Worm (Caenorhabditis elegans): ENCODE measurements around the gene W07G1.1.

The W07G1.1 gene

ce11 chrII:13972199-13972598 is 32.8 kb upstream of the W07G1.1 start:
- TF ChIP-seq che-1 (tag; optimal IDR thresholded peaks at IDR 0.05) (no peak), sdc-2 (tag; optimal IDR thresholded peaks at IDR 0.05) (no peak), odd-2 (tag; optimal IDR thresholded peaks at IDR 0.05) (no peak), pha-2 (tag; optimal IDR thresholded peaks at IDR 0.05) (no peak), ama-1 (optimal IDR thresholded peaks at IDR 0.05) (no peak), C38D4.7 (GFP tag; optimal IDR thresholded peaks at IDR 0.05) (no peak), nhr-11 (tag; optimal IDR thresholded peaks at IDR 0.05) (no peak), dmd-4 (tag; optimal IDR thresholded peaks at IDR 0.05; ENCODE audit: borderline replicate concordance) (no peak), ceh-34 (tag; optimal IDR thresholded peaks at IDR 0.05) (no peak), tbx-2 (tag; optimal IDR thresholded peaks at IDR 0.05) (no peak), sox-2 (GFP tag; IDR thresholded peaks at IDR 0.05) (no peak), unc-86 (tag; optimal IDR thresholded peaks at IDR 0.05) (no peak)

ce11 chrII:13968979-13969378 is 29.5 kb upstream of the W07G1.1 start, which contains the start of gene sre-43:
sre-43 (minus strand) TSS chrII:13969079.
- TF ChIP-seq hlh-13 (GFP tag; optimal IDR thresholded peaks at IDR 0.05) (no peak), ref-2 (tag; optimal IDR thresholded peaks at IDR 0.05) (no peak), madf-2 (tag; optimal IDR thresholded peaks at IDR 0.05) (no peak), ceh-18 (tag; optimal IDR thresholded peaks at IDR 0.05) (no peak), pqm-1 (tag; optimal IDR thresholded peaks at IDR 0.05) (no peak), npax-4 (tag; optimal IDR thresholded peaks at IDR 0.05) (no peak), hlh-15 (tag; optimal IDR thresholded peaks at IDR 0.05) (no peak), tbx-2 (tag; optimal IDR thresholded peaks at IDR 0.05) (no peak), fax-1 (tag; optimal IDR thresholded peaks at IDR 0.05) (no peak), unc-55 (GFP tag; optimal IDR thresholded peaks at IDR 0.05) (no peak), pax-1 (tag; optimal IDR thresholded peaks at IDR 0.05) (no peak), pag-3 (tag; optimal IDR thresholded peaks at IDR 0.05; ENCODE audit: borderline replicate concordance) (no peak), lim-6 (tag; optimal IDR thresholded peaks at IDR 0.05) (no peak), rnt-1 (tag; optimal IDR thresholded peaks at IDR 0.05) (no peak), ceh-22 (tag; optimal IDR thresholded peaks at IDR 0.05) (no peak), gmeb-2 (tag; optimal IDR thresholded peaks at IDR 0.05) (no peak)

ce11 chrII:13966242-13966641 is 26.8 kb upstream of the W07G1.1 start, which contains the start of gene W07G1.7:
W07G1.7 (minus strand) TSS chrII:13966342.
- TF ChIP-seq C38D4.7 (GFP tag; optimal IDR thresholded peaks at IDR 0.05) (no peak), fkh-10 (GFP tag; optimal IDR thresholded peaks at IDR 0.05) (no peak), ama-1 (optimal IDR thresholded peaks at IDR 0.05) (no peak), syd-9 (tag; optimal IDR thresholded peaks at IDR 0.05) (no peak), che-1 (tag; optimal IDR thresholded peaks at IDR 0.05) (no peak), ahr-1 (tag; optimal IDR thresholded peaks at IDR 0.05) (no peak), npax-4 (tag; optimal IDR thresholded peaks at IDR 0.05) (no peak), pha-4 (tag; optimal IDR thresholded peaks at IDR 0.05) (no peak), C08G9.2 (tag; optimal IDR thresholded peaks at IDR 0.05) (no peak), elt-2 (tag; optimal IDR thresholded peaks at IDR 0.05) (no peak), ceh-48 (tag; optimal IDR thresholded peaks at IDR 0.05) (no peak), tbx-2 (tag; optimal IDR thresholded peaks at IDR 0.05) (no peak), ref-2 (tag; optimal IDR thresholded peaks at IDR 0.05) (no peak), fax-1 (tag; optimal IDR thresholded peaks at IDR 0.05) (no peak), ztf-16 (tag; optimal IDR thresholded peaks at IDR 0.05) (no peak), eyg-1 (tag; optimal IDR thresholded peaks at IDR 0.05) (no peak), ceh-22 (tag; optimal IDR thresholded peaks at IDR 0.05) (no peak), odd-2 (tag; optimal IDR thresholded peaks at IDR 0.05) (no peak)

- TF ChIP-seq ceh-14 (tag; optimal IDR thresholded peaks at IDR 0.05) (peak; percentile 17), unc-42 (tag; optimal IDR thresholded peaks at IDR 0.05) (no peak)
Observed at ce11 chrII:13964325-13964724, 24.9 kb upstream of the W07G1.1 start.
